Fruit fly (Drosophila melanogaster) whole organism, embryonic: ENCODE results near the gene CG12010.
A peak's percentile ranks its signal among the peaks of the same experiment; 100 is the strongest.

Source experiments
- CrebB ChIP-seq: fragments of 200-800 bp; sonication (Bioruptor generic); optimal IDR thresholded peaks from 3 replicates; lab custom pipeline; 2018; ENCODE audit warnings: missing biosample characterization, mild to moderate bottlenecking, missing genetic modification characterization
- Dek ChIP-seq: fragments of 200-800 bp; sonication (Bioruptor generic); optimal IDR thresholded peaks from 3 replicates; lab custom pipeline; 2019; ENCODE audit warnings: missing biosample characterization, mild to moderate bottlenecking, missing genetic modification characterization, moderate library complexity
- Hey ChIP-seq: fragments of 200-800 bp; sonication (Bioruptor generic); optimal IDR thresholded peaks from 3 replicates; lab custom pipeline; 2018; ENCODE audit warnings: missing biosample characterization, mild to moderate bottlenecking, missing genetic modification characterization
- MTF-1 ChIP-seq: fragments of 200-800 bp; sonication (Bioruptor generic); optimal IDR thresholded peaks from 2 replicates; lab custom pipeline; 2018; ENCODE audit warnings: missing biosample characterization, mild to moderate bottlenecking, missing genetic modification characterization, borderline replicate concordance
- chinmo ChIP-seq: fragments of 200-800 bp; sonication (Bioruptor generic); IDR thresholded peaks from 4 replicates; pipeline ENCODE4 v1.3.6; 2022; ENCODE audit warnings: missing biosample characterization, missing genetic modification characterization; ENCODE audit not compliant: partially characterized antibody
- fd64A ChIP-seq: fragments of 200-800 bp; sonication (Bioruptor generic); optimal IDR thresholded peaks from 3 replicates; lab custom pipeline; 2018; ENCODE audit warnings: missing biosample characterization, mild to moderate bottlenecking, missing genetic modification characterization
- jigr1 ChIP-seq: fragments of 200-800 bp; sonication (Bioruptor generic); IDR thresholded peaks from 3 replicates; pipeline ENCODE4 v1.3.6; 2022; ENCODE audit warnings: missing biosample characterization, missing genetic modification characterization
- lilli ChIP-seq: fragments of 200-800 bp; sonication (Bioruptor generic); optimal IDR thresholded peaks from 3 replicates; lab custom pipeline; 2016; ENCODE audit warnings: missing biosample characterization, missing genetic modification characterization

DNA sequence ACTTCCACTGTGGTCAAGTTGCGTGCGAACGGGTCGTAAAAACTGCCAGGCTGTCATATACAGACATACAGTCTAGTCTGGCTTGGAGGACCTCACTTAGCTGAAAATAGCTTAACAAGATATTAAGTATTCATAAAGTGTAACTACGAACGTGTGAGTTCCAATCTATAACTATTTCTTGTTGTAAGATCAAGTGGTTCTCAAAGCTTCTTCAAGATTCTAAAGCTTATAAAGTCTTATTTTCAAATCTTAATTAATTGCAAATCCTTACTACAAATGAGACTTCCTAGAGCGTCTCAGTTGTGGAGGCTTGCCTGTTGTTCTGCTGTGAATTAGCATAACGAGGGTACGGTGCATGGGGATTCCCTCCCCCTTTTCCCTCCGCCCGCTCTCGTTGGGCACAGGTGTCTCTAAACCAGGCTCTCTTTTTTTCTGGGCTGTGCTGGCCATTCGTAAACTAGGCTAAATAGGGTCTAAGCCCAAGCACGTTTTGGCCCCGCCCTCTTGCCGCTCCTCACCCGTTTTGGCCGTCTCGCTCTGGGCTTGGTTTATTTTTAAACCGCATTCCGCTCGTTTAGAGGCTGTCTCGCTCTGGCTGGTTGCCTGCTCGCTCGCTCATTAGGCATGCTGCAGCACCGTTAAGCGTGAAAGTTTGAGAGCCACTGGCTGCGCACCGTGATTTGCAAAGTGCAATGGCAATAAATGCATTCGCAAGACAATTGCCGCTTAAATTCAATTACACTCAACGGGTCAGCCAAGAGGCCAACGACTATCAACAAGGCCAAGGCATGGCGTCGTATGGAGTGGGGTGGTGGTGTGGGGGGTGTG is 35.8 kb upstream of the CG12010 start:
- peak; percentile 77; the same call in 2 of the 4 replicates for TF ChIP-seq chinmo (GFP tag; lab: Robert Waterston, UW)
- TF ChIP-seq MTF-1 (GFP tag; lab: Kevin White, UChicago), result no peak
- no peak for TF ChIP-seq CrebB (tag; lab: Kevin White, UChicago)
- no peak for TF ChIP-seq Dek
- no peak for TF ChIP-seq fd64A (GFP tag; lab: Kevin White, UChicago)
- TF ChIP-seq jigr1 (GFP tag; lab: Robert Waterston, UW), result no peak
- no peak for TF ChIP-seq Hey (tag; lab: Kevin White, UChicago)
- TF ChIP-seq lilli (GFP tag; lab: Kevin White, UChicago), result no peak
